Worm (Caenorhabditis elegans) whole organism, L4 larva: ENCODE measurements around the gene nish-1.

Experiments used
- F10B5.3 ChIP-seq: sonication (generic microtip); optimal IDR thresholded peaks from 2 replicates; lab custom pipeline; 2016; ENCODE audit warnings: mild to moderate bottlenecking, missing genetic modification characterization, missing compliant biosample characterization
- F26F4.8 ChIP-seq: fragments of 200-800 bp; sonication (Bioruptor generic); conservative IDR thresholded peaks from 2 replicates; pipeline ENCODE4 v1.3.6; 2022; ENCODE audit warnings: missing genetic modification characterization, missing compliant biosample characterization
- F37D6.2 ChIP-seq: sonication (generic microtip); optimal IDR thresholded peaks from 2 replicates; lab custom pipeline; 2016; ENCODE audit warnings: mild to moderate bottlenecking, missing genetic modification characterization, missing compliant biosample characterization
- Y105C5A.15 ChIP-seq: fragments of 200-800 bp; sonication (Bioruptor generic); IDR thresholded peaks from 2 replicates; pipeline ENCODE4 v1.3.6; 2022; ENCODE audit warnings: missing genetic modification characterization, missing compliant biosample characterization
- Y48G9A.11 ChIP-seq: fragments of 200-800 bp; sonication (Bioruptor generic); IDR thresholded peaks from 2 replicates; pipeline ENCODE4 v1.3.6; 2022; ENCODE audit warnings: missing genetic modification reagents, missing genetic modification characterization, missing compliant biosample characterization
- Y5F2A.4 ChIP-seq: fragments of 200-800 bp; sonication (Bioruptor generic); optimal IDR thresholded peaks from 2 replicates; lab custom pipeline; 2018; ENCODE audit warnings: mild to moderate bottlenecking, missing genetic modification characterization, missing compliant biosample characterization
- Y75B8A.6 ChIP-seq: fragments of 200-800 bp; sonication (Bioruptor generic); IDR thresholded peaks from 2 replicates; pipeline ENCODE4 v1.3.6; 2022; ENCODE audit warnings: missing genetic modification reagents, missing genetic modification characterization, missing compliant biosample characterization
- aly-2 ChIP-seq: sonication (generic microtip); optimal IDR thresholded peaks from 2 replicates; lab custom pipeline; 2018; ENCODE audit warnings: missing biosample characterization, missing genetic modification characterization
- ceh-28 ChIP-seq: fragments of 150-350 bp; optimal IDR thresholded peaks from 2 replicates; lab custom pipeline; 2014; ENCODE audit warnings: missing biosample characterization, missing genetic modification reagents, missing genetic modification characterization
- ceh-32 ChIP-seq: sonication (generic microtip); optimal IDR thresholded peaks from 2 replicates; lab custom pipeline; 2016; ENCODE audit warnings: mild to moderate bottlenecking, missing genetic modification characterization, missing compliant biosample characterization; ENCODE audit not compliant: poor library complexity
- ceh-82 ChIP-seq: sonication (generic microtip); optimal IDR thresholded peaks from 2 replicates; lab custom pipeline; 2017; ENCODE audit warnings: missing biosample characterization, missing genetic modification characterization
- cey-2 ChIP-seq: sonication (generic microtip); optimal IDR thresholded peaks from 3 replicates; lab custom pipeline; 2017; ENCODE audit warnings: missing genetic modification characterization, mild to moderate bottlenecking, missing compliant biosample characterization, antibody characterized with exemption, borderline replicate concordance; ENCODE audit not compliant: insufficient read depth
- daf-16 ChIP-seq, 3 experiments: sonication (generic microtip); optimal IDR thresholded peaks; 2 replicates each; lab custom pipeline; 2016 to 2017; ENCODE audit warnings: missing genetic modification characterization in 3 of 3, missing genetic modification reagents in 3 of 3, mild to moderate bottlenecking in 2 of 3, missing compliant biosample characterization in 2 of 3, missing biosample characterization in 1 of 3, moderate library complexity in 1 of 3
- dmd-6 ChIP-seq: fragments of 200-800 bp; sonication (Bioruptor generic); IDR thresholded peaks from 2 replicates; pipeline ENCODE4 v1.3.6; 2022; ENCODE audit warnings: missing genetic modification reagents, missing genetic modification characterization, missing compliant biosample characterization
- dmd-8 ChIP-seq: fragments of 200-800 bp; sonication (Bioruptor generic); IDR thresholded peaks from 2 replicates; pipeline ENCODE4 v1.3.6; 2022; ENCODE audit warnings: missing genetic modification characterization, missing compliant biosample characterization
- egl-27 ChIP-seq: sonication (generic microtip); optimal IDR thresholded peaks from 3 replicates; lab custom pipeline; 2017; ENCODE audit warnings: missing biosample characterization, missing genetic modification reagents, missing genetic modification characterization
- gei-8 ChIP-seq: fragments of 200-800 bp; sonication (Bioruptor generic); optimal IDR thresholded peaks from 2 replicates; lab custom pipeline; 2018; ENCODE audit warnings: mild to moderate bottlenecking, missing genetic modification characterization, missing compliant biosample characterization
- hif-1 ChIP-seq, 2 experiments: sonication (generic microtip); optimal IDR thresholded peaks; 2 replicates each; lab custom pipeline; 2016 to 2017; ENCODE audit warnings: missing compliant biosample characterization in 2 of 2, missing genetic modification characterization in 2 of 2, missing genetic modification reagents in 2 of 2, missing genotype in 2 of 2, mild to moderate bottlenecking in 1 of 2
- lin-13 ChIP-seq: fragments of 150-350 bp; optimal IDR thresholded peaks from 2 replicates; lab custom pipeline; 2014; ENCODE audit warnings: missing biosample characterization, missing genetic modification reagents, missing genetic modification characterization
- lir-3 ChIP-seq: sonication (generic microtip); optimal IDR thresholded peaks from 2 replicates; lab custom pipeline; 2016; ENCODE audit warnings: mild to moderate bottlenecking, missing genetic modification characterization, missing compliant biosample characterization
- madf-5 ChIP-seq, 2 experiments: fragments of 200-800 bp; sonication (Bioruptor generic); IDR thresholded peaks; 2 replicates each; pipeline ENCODE4 v1.3.6; 2022; ENCODE audit warnings: missing compliant biosample characterization in 2 of 2, missing genetic modification characterization in 2 of 2
- mdt-29 ChIP-seq: fragments of 200-800 bp; sonication (Bioruptor generic); IDR thresholded peaks from 2 replicates; pipeline ENCODE4 v1.3.6; 2022; ENCODE audit warnings: missing genetic modification reagents, missing genetic modification characterization, missing compliant biosample characterization
- mes-2 ChIP-seq: sonication (generic microtip); optimal IDR thresholded peaks from 2 replicates; lab custom pipeline; 2016; ENCODE audit warnings: missing genotype, mild to moderate bottlenecking, missing genetic modification characterization, missing compliant biosample characterization; ENCODE audit not compliant: poor library complexity, severe bottlenecking
- mxl-2 ChIP-seq: fragments of 200-800 bp; sonication (Bioruptor generic); conservative IDR thresholded peaks from 2 replicates; pipeline ENCODE4 v1.3.6; 2022; ENCODE audit warnings: missing genetic modification reagents, missing genetic modification characterization, missing compliant biosample characterization
- nhr-10 ChIP-seq: fragments of 150-350 bp; optimal IDR thresholded peaks from 2 replicates; lab custom pipeline; 2014; ENCODE audit warnings: missing biosample characterization, missing genetic modification characterization
- nhr-111 ChIP-seq: fragments of 200-800 bp; sonication (Bioruptor generic); optimal IDR thresholded peaks from 2 replicates; lab custom pipeline; 2018; ENCODE audit warnings: mild to moderate bottlenecking, missing genetic modification characterization, missing compliant biosample characterization
- nhr-237 ChIP-seq: sonication (generic microtip); optimal IDR thresholded peaks from 2 replicates; lab custom pipeline; 2017; ENCODE audit warnings: missing biosample characterization, missing genetic modification characterization
- nhr-41 ChIP-seq: fragments of 200-800 bp; sonication (Bioruptor generic); IDR thresholded peaks from 2 replicates; pipeline ENCODE4 v1.3.6; 2022; ENCODE audit warnings: missing genetic modification reagents, missing genetic modification characterization, missing compliant biosample characterization
- nhr-42 ChIP-seq: fragments of 200-800 bp; sonication (Bioruptor generic); IDR thresholded peaks from 2 replicates; pipeline ENCODE4 v1.3.6; 2022; ENCODE audit warnings: missing genetic modification characterization, missing compliant biosample characterization
- nhr-48 ChIP-seq: sonication (generic microtip); optimal IDR thresholded peaks from 2 replicates; lab custom pipeline; 2016; ENCODE audit warnings: mild to moderate bottlenecking, missing genetic modification characterization, missing compliant biosample characterization
- nhr-76 ChIP-seq: fragments of 150-350 bp; optimal IDR thresholded peaks from 2 replicates; lab custom pipeline; 2014; ENCODE audit warnings: missing biosample characterization, missing genetic modification characterization
- nhr-77 ChIP-seq: fragments of 150-350 bp; optimal IDR thresholded peaks from 2 replicates; lab custom pipeline; 2014; ENCODE audit warnings: missing biosample characterization, missing genetic modification characterization
- pha-4 ChIP-seq, 2 experiments: fragments of 150-350 bp in 1 of 2; fragments of 200-800 bp in 1 of 2; sonication (Bioruptor generic) in 1 of 2; IDR thresholded peaks in 1 of 2; optimal IDR thresholded peaks in 1 of 2; 2 replicates each; pipeline versions ENCODE4 v1.3.6 to Lab custom; 2014 to 2022; ENCODE audit warnings: missing genetic modification characterization in 2 of 2, missing genetic modification reagents in 2 of 2, missing biosample characterization in 1 of 2, missing compliant biosample characterization in 1 of 2
- pqm-1 ChIP-seq: sonication (generic microtip); optimal IDR thresholded peaks from 2 replicates; lab custom pipeline; 2017; ENCODE audit warnings: missing biosample characterization, missing genetic modification characterization
- rbr-2 ChIP-seq: sonication (generic microtip); optimal IDR thresholded peaks from 2 replicates; lab custom pipeline; 2016; ENCODE audit warnings: missing genotype, missing genetic modification characterization, missing compliant biosample characterization
- saeg-2 ChIP-seq: fragments of 200-800 bp; sonication (Bioruptor generic); IDR thresholded peaks from 2 replicates; pipeline ENCODE4 v1.3.6; 2022; ENCODE audit warnings: missing genetic modification reagents, missing genetic modification characterization, missing compliant biosample characterization
- set-16 ChIP-seq: fragments of 200-800 bp; sonication (Bioruptor generic); IDR thresholded peaks from 2 replicates; pipeline ENCODE4 v1.3.6; 2022; ENCODE audit warnings: missing genetic modification reagents, missing genetic modification characterization, missing compliant biosample characterization
- snpc-1.2 ChIP-seq: fragments of 200-800 bp; sonication (Bioruptor generic); IDR thresholded peaks from 2 replicates; pipeline ENCODE4 v1.3.6; 2022; ENCODE audit warnings: missing genetic modification reagents, missing genetic modification characterization, missing compliant biosample characterization
- snpc-4 ChIP-seq: fragments of 150-350 bp; optimal IDR thresholded peaks from 2 replicates; lab custom pipeline; 2014; ENCODE audit warnings: missing biosample characterization, missing genetic modification characterization
- spr-1 ChIP-seq: sonication (generic microtip); optimal IDR thresholded peaks from 2 replicates; lab custom pipeline; 2016; ENCODE audit warnings: mild to moderate bottlenecking, missing genetic modification characterization, missing compliant biosample characterization
- spr-3 ChIP-seq: fragments of 200-800 bp; sonication (Bioruptor generic); optimal IDR thresholded peaks from 2 replicates; lab custom pipeline; 2018; ENCODE audit warnings: mild to moderate bottlenecking, missing genetic modification characterization, missing compliant biosample characterization
- tra-1 ChIP-seq: fragments of 200-800 bp; sonication (Bioruptor generic); IDR thresholded peaks from 2 replicates; pipeline ENCODE4 v1.3.6; 2022; ENCODE audit warnings: missing genetic modification reagents, missing genetic modification characterization, missing compliant biosample characterization
- unc-62 ChIP-seq, 3 experiments: fragments of 150-350 bp in 1 of 3; sonication (generic microtip); optimal IDR thresholded peaks in 2 of 3; peaks in 1 of 3; 1 replicate in 1 of 3; 2 replicates in 2 of 3; lab custom pipeline; 2014 to 2017; ENCODE audit warnings: missing biosample characterization in 3 of 3, missing genetic modification characterization in 3 of 3, missing genetic modification reagents in 3 of 3, missing genotype in 1 of 3
- vab-7 ChIP-seq: fragments of 200-800 bp; sonication (Bioruptor generic); IDR thresholded peaks from 2 replicates; pipeline ENCODE4 v1.3.6; 2022; ENCODE audit warnings: missing genetic modification reagents, missing genetic modification characterization, missing compliant biosample characterization
- zfp-2 ChIP-seq: sonication (generic microtip); optimal IDR thresholded peaks from 2 replicates; lab custom pipeline; 2016; ENCODE audit warnings: mild to moderate bottlenecking, missing genetic modification characterization, missing compliant biosample characterization
- zfp-3 ChIP-seq: fragments of 200-800 bp; sonication (Bioruptor generic); conservative IDR thresholded peaks from 2 replicates; pipeline ENCODE4 v1.3.6; 2022; ENCODE audit warnings: missing genetic modification reagents, missing genetic modification characterization, missing compliant biosample characterization
- zip-2 ChIP-seq: fragments of 150-350 bp; optimal IDR thresholded peaks from 2 replicates; lab custom pipeline; 2014; ENCODE audit warnings: missing biosample characterization, missing genetic modification characterization
- ztf-7 ChIP-seq: fragments of 150-350 bp; optimal IDR thresholded peaks from 2 replicates; lab custom pipeline; 2014; ENCODE audit warnings: missing biosample characterization, missing genetic modification characterization

nish-1 gene

DNA sequence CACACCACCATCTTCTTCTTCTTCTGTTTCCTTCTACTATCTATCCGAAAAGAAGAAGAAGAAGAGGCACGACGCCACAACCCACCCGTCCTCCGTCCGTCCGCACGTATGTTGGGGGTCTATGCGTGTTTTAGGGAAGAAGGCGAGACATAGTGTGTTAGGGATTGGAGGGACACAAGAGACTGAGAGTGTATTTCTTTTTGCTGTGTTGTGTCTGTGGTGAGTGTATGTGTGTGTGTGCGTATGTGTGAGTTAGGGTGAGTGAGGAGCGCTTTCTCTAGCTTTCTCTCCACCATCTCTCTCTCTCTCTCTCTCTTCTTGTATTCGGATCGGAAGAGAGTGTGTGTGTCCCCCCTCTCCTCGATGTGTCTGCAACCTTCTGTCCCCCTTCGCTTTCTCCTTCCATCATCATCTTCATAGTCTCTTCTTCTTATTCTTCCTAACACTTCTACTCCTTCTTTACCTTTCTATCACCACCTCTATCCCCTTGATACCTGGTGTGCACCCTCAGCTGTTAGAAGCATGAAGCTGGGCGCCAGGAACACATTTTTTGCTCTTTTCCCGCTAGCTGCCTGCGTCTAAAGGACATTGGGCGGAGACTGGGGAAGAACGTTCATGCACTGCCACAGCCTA is 42.3 kb upstream of the nish-1 start (continued):
- TF ChIP-seq hif-1 (tag; optimal IDR thresholded peaks at IDR 0.05; lab: Kevin White, UChicago) (peak; percentile 50 to 91), gei-8 (GFP tag; lab: Kevin White, UChicago) (peak; percentile 3), rbr-2 (tag; lab: Kevin White, UChicago) (peak; percentile 94), nhr-237 (tag; lab: Kevin White, UChicago) (no peak), F26F4.8 (GFP tag; lab: Robert Waterston, UW) (no peak), snpc-4 (tag; lab: Kevin White, UChicago) (no peak), Y48G9A.11 (GFP tag; lab: Robert Waterston, UW) (no peak), ztf-7 (tag; lab: Kevin White, UChicago) (peak; percentile 40), snpc-1.2 (0 out of 2 replicates have a peak, but pooled peaks have one; percentile 50), pha-4 (GFP tag; IDR thresholded peaks at IDR 0.05; lab: Robert Waterston, UW) (no peak; the same call in 1 of the 2 replicates), pha-4 (tag; optimal IDR thresholded peaks at IDR 0.05; lab: Kevin White, UChicago) (peak; percentile 88), mdt-29 (GFP tag; lab: Robert Waterston, UW) (no peak), mes-2 (tag; lab: Kevin White, UChicago) (peak; percentile 81), mxl-2 (GFP tag; lab: Robert Waterston, UW) (no peak), saeg-2 (no peak), nhr-77 (tag; lab: Kevin White, UChicago) (peak; percentile 69), madf-5 (GFP tag; IDR thresholded peaks at IDR 0.05; lab: Robert Waterston, UW) (no peak; a peak in 1 of 4 replicates), egl-27 (no peak), lir-3 (tag; lab: Kevin White, UChicago) (no peak), F37D6.2 (tag; lab: Kevin White, UChicago) (peak; percentile 71), spr-3 (no peak), F10B5.3 (tag; lab: Kevin White, UChicago) (no peak), nhr-42 (GFP tag; lab: Robert Waterston, UW) (peak; percentile 75; the same call in 1 of the 2 replicates), Y105C5A.15 (GFP tag; lab: Robert Waterston, UW) (no peak), ceh-82 (no peak), unc-62 (GFP tag; optimal IDR thresholded peaks at IDR 0.05 in 1 of 2; lab: Kevin White, UChicago) (peak in 1 of 2 experiments; percentile 95), unc-62 (tag; optimal IDR thresholded peaks at IDR 0.05; lab: Kevin White, UChicago) (no peak), zfp-2 (peak; percentile 6), vab-7 (no peak), Y75B8A.6 (GFP tag; lab: Robert Waterston, UW) (no peak), tra-1 (peak; percentile 51; the same call in 1 of the 2 replicates), Y5F2A.4 (no peak), dmd-6 (GFP tag; lab: Robert Waterston, UW) (peak; percentile 74), zip-2 (tag; lab: Kevin White, UChicago) (no peak), spr-1 (tag; lab: Kevin White, UChicago) (peak; percentile 61), nhr-111 (GFP tag; lab: Kevin White, UChicago) (no peak), nhr-10 (tag; lab: Kevin White, UChicago) (peak; percentile 88), pqm-1 (tag; lab: Kevin White, UChicago) (peak; percentile 33), dmd-8 (GFP tag; lab: Robert Waterston, UW) (peak; percentile 46; the same call in 1 of the 2 replicates), ceh-32 (tag; lab: Kevin White, UChicago) (no peak), set-16 (peak; percentile 61), aly-2 (tag; lab: Kevin White, UChicago) (no peak), nhr-41 (GFP tag; lab: Robert Waterston, UW) (no peak), nhr-48 (peak; percentile 78), cey-2 (tag; lab: Kevin White, UChicago) (no peak), lin-13 (GFP tag; lab: Kevin White, UChicago) (peak; percentile 64), nhr-76 (tag; lab: Kevin White, UChicago) (no peak), daf-16 (GFP tag; optimal IDR thresholded peaks at IDR 0.05; lab: Kevin White, UChicago) (peak; percentile 39 to 65), daf-16 (tag; optimal IDR thresholded peaks at IDR 0.05; lab: Kevin White, UChicago) (peak; percentile 80), zfp-3 (GFP tag; lab: Robert Waterston, UW) (no peak), ceh-28 (peak; percentile 45)
